Fruit fly (Drosophila melanogaster) Kc167 (cell line): ENCODE results near the gene CG32036.

Source experiments
- Myc ChIP-seq: fragments of >200 bp; optimal IDR thresholded peaks from 2 replicates; lab custom pipeline; 2017; ENCODE audit warnings: missing external identifiers
- Sin3A ChIP-seq: fragments of >200 bp; optimal IDR thresholded peaks from 2 replicates; lab custom pipeline; 2018; ENCODE audit warnings: missing external identifiers
- h ChIP-seq: fragments of >200 bp; optimal IDR thresholded peaks from 3 replicates; lab custom pipeline; 2018; ENCODE audit warnings: missing external identifiers
- insv ChIP-seq: fragments of >200 bp; optimal IDR thresholded peaks from 3 replicates; lab custom pipeline; 2018; ENCODE audit warnings: missing external identifiers
- psq ChIP-seq: fragments of >200 bp; optimal IDR thresholded peaks from 2 replicates; lab custom pipeline; 2017; ENCODE audit warnings: missing external identifiers
- ttk ChIP-seq: sonication (Bioruptor generic); optimal IDR thresholded peaks from 2 replicates; lab custom pipeline; 2017; ENCODE audit warnings: missing external identifiers

dm6 chr3L:9489627-9490026 is 594 bp upstream of the CG32036 start:
- TF ChIP-seq psq (lab: Kevin White, UChicago) (no peak), Myc (no peak), h (lab: Kevin White, UChicago) (no peak), Sin3A (lab: Kevin White, UChicago) (no peak), insv (lab: Kevin White, UChicago) (no peak), ttk (no peak)
